Fruit fly (Drosophila melanogaster) whole organism, embryonic: ENCODE data around the gene CCHa2.
A peak's percentile ranks its signal among the peaks of the same experiment; 100 is the strongest.

Source experiments
- Ada2b ChIP-seq: fragments of 200-800 bp; sonication (Bioruptor generic); IDR thresholded peaks from 2 replicates; pipeline ENCODE4 v1.3.6; 2022; ENCODE audit warnings: missing biosample characterization, missing genetic modification characterization
- Antp ChIP-seq: fragments of 200-800 bp; sonication (Bioruptor generic); optimal IDR thresholded peaks from 3 replicates; lab custom pipeline; 2016; ENCODE audit warnings: missing biosample characterization, missing genetic modification characterization
- Atf3 ChIP-seq: fragments of 200-800 bp; sonication (Bioruptor generic); optimal IDR thresholded peaks from 3 replicates; lab custom pipeline; 2016; ENCODE audit warnings: missing biosample characterization, missing genetic modification characterization
- BEAF-32 ChIP-seq: fragments of 200-800 bp; sonication (Bioruptor generic); optimal IDR thresholded peaks from 3 replicates; lab custom pipeline; 2017; ENCODE audit warnings: missing biosample characterization, missing genetic modification characterization, mild to moderate bottlenecking, moderate library complexity, missing genetic modification reagents
- C15 ChIP-seq: fragments of 200-800 bp; sonication (Bioruptor generic); IDR thresholded peaks from 3 replicates; pipeline ENCODE4 v1.3.6; 2022; ENCODE audit warnings: missing biosample characterization, missing genetic modification characterization
- CG10565 ChIP-seq: fragments of 200-800 bp; sonication (Bioruptor generic); optimal IDR thresholded peaks from 3 replicates; lab custom pipeline; 2016; ENCODE audit warnings: missing biosample characterization, mild to moderate bottlenecking, missing genetic modification characterization
- CG11695 ChIP-seq: fragments of 200-800 bp; sonication (Bioruptor generic); IDR thresholded peaks from 3 replicates; pipeline ENCODE4 v1.3.6; 2022; ENCODE audit warnings: missing biosample characterization, missing genetic modification characterization
- CG11696 ChIP-seq: fragments of 200-800 bp; sonication (Bioruptor generic); IDR thresholded peaks from 2 replicates; pipeline ENCODE4 v1.3.6; 2022; ENCODE audit warnings: missing biosample characterization, missing genetic modification characterization
- CG11723 ChIP-seq: fragments of 200-800 bp; sonication (Bioruptor generic); optimal IDR thresholded peaks from 2 replicates; lab custom pipeline; 2017; ENCODE audit warnings: missing biosample characterization, mild to moderate bottlenecking, missing genetic modification characterization
- CG12391 ChIP-seq: fragments of 200-800 bp; sonication (Bioruptor generic); optimal IDR thresholded peaks from 3 replicates; lab custom pipeline; 2018; ENCODE audit warnings: missing biosample characterization, mild to moderate bottlenecking, missing genetic modification characterization, moderate library complexity
- CG15696 ChIP-seq: fragments of 200-800 bp; sonication (Bioruptor generic); optimal IDR thresholded peaks from 2 replicates; lab custom pipeline; 2019; ENCODE audit warnings: missing biosample characterization, mild to moderate bottlenecking, missing genetic modification characterization, moderate library complexity
- CG16813 ChIP-seq: fragments of 200-800 bp; sonication (Bioruptor generic); IDR thresholded peaks from 3 replicates; pipeline ENCODE4 v1.3.6; 2022; ENCODE audit warnings: missing biosample characterization, missing genetic modification characterization; ENCODE audit not compliant: partially characterized antibody
- CG18599 ChIP-seq: fragments of 200-800 bp; sonication (Bioruptor generic); optimal IDR thresholded peaks from 3 replicates; lab custom pipeline; 2017; ENCODE audit warnings: missing biosample characterization, missing genetic modification characterization, mild to moderate bottlenecking, moderate library complexity, missing genetic modification reagents
- CG2129 ChIP-seq: fragments of 200-800 bp; sonication (Bioruptor generic); IDR thresholded peaks from 2 replicates; pipeline ENCODE4 v1.3.6; 2022; ENCODE audit warnings: missing biosample characterization, missing genetic modification characterization; ENCODE audit not compliant: partially characterized antibody
- CG31388 ChIP-seq: fragments of 200-800 bp; sonication (Bioruptor generic); optimal IDR thresholded peaks from 2 replicates; lab custom pipeline; 2016; ENCODE audit warnings: missing biosample characterization, missing genetic modification characterization
- CG4617 ChIP-seq: fragments of 200-800 bp; sonication (Bioruptor generic); optimal IDR thresholded peaks from 3 replicates; lab custom pipeline; 2016; ENCODE audit warnings: missing biosample characterization, missing genetic modification characterization, borderline replicate concordance
- CG8765 ChIP-seq: fragments of 200-800 bp; sonication (Bioruptor generic); IDR thresholded peaks from 2 replicates; pipeline ENCODE4 v1.3.6; 2022; ENCODE audit warnings: missing biosample characterization, missing genetic modification characterization
- Camta ChIP-seq: fragments of 200-800 bp; sonication (Bioruptor generic); optimal IDR thresholded peaks from 2 replicates; lab custom pipeline; 2016; ENCODE audit warnings: missing biosample characterization, missing genetic modification characterization
- Dfd ChIP-seq, 2 experiments: fragments of >200 bp; optimal IDR thresholded peaks; 2 replicates each; lab custom pipeline; 2017; ENCODE audit warnings: missing biosample characterization in 2 of 2, missing genetic modification characterization in 2 of 2
- Doc2 ChIP-seq: fragments of 200-800 bp; sonication (Bioruptor generic); IDR thresholded peaks from 2 replicates; pipeline ENCODE4 v1.3.6; 2022; ENCODE audit warnings: missing biosample characterization, missing genetic modification characterization
- Dref ChIP-seq: fragments of 200-800 bp; sonication (Bioruptor generic); IDR thresholded peaks from 2 replicates; pipeline ENCODE4 v1.3.6; 2022; ENCODE audit warnings: missing biosample characterization, missing genetic modification characterization
- Ets65A ChIP-seq: fragments of 200-800 bp; sonication (Bioruptor generic); peaks from one replicate; lab custom pipeline; 2016; ENCODE audit warnings: missing biosample characterization, missing genetic modification characterization
- Hr51 ChIP-seq, 2 experiments: fragments of 200-800 bp; sonication (Bioruptor generic); optimal IDR thresholded peaks; 2 replicates in 1 of 2; 3 replicates in 1 of 2; lab custom pipeline; 2016 to 2018; ENCODE audit warnings: missing biosample characterization in 2 of 2, missing genetic modification characterization in 2 of 2, mild to moderate bottlenecking in 1 of 2, moderate library complexity in 1 of 2
- Hsf ChIP-seq: fragments of 200-800 bp; sonication (Bioruptor generic); optimal IDR thresholded peaks from 3 replicates; lab custom pipeline; 2016; ENCODE audit warnings: missing biosample characterization, missing genetic modification characterization
- Kr ChIP-seq: fragments of 200-800 bp; sonication (Bioruptor generic); optimal IDR thresholded peaks from 2 replicates; lab custom pipeline; 2017; ENCODE audit warnings: missing biosample characterization, mild to moderate bottlenecking, missing genetic modification characterization
- Mad ChIP-seq: fragments of 200-800 bp; sonication (Bioruptor generic); optimal IDR thresholded peaks from 2 replicates; lab custom pipeline; 2016; ENCODE audit warnings: missing biosample characterization, missing genetic modification characterization
- Mes4 ChIP-seq: fragments of 200-800 bp; sonication (Bioruptor generic); optimal IDR thresholded peaks from 2 replicates; lab custom pipeline; 2016; ENCODE audit warnings: missing biosample characterization, missing genetic modification characterization
- Xrp1 ChIP-seq: fragments of 200-800 bp; sonication (Bioruptor generic); IDR thresholded peaks from 2 replicates; pipeline ENCODE4 v1.3.6; 2022; ENCODE audit warnings: missing biosample characterization, missing genetic modification characterization
- ab ChIP-seq: fragments of 200-800 bp; sonication (Bioruptor generic); optimal IDR thresholded peaks from 2 replicates; lab custom pipeline; 2016; ENCODE audit warnings: missing biosample characterization, missing genetic modification characterization
- bab2 ChIP-seq: fragments of 200-800 bp; sonication (Bioruptor generic); optimal IDR thresholded peaks from 2 replicates; lab custom pipeline; 2016; ENCODE audit warnings: missing biosample characterization, missing genetic modification characterization
- bowl ChIP-seq: fragments of 200-800 bp; sonication (Bioruptor generic); IDR thresholded peaks from 2 replicates; pipeline ENCODE4 v1.3.6; 2022; ENCODE audit warnings: missing biosample characterization, missing genetic modification characterization
- cato ChIP-seq: fragments of 200-800 bp; sonication (Bioruptor generic); optimal IDR thresholded peaks from 2 replicates; lab custom pipeline; 2016; ENCODE audit warnings: missing biosample characterization, missing genetic modification characterization, borderline replicate concordance
- chif ChIP-seq, 2 experiments: fragments of 200-800 bp; sonication (Bioruptor generic); optimal IDR thresholded peaks; 3 replicates each; lab custom pipeline; 2016; ENCODE audit warnings: missing biosample characterization in 2 of 2, missing genetic modification characterization in 2 of 2
- crol ChIP-seq: fragments of 200-800 bp; sonication (Bioruptor generic); IDR thresholded peaks from 2 replicates; pipeline ENCODE4 v1.3.6; 2022; ENCODE audit warnings: missing biosample characterization, missing genetic modification characterization
- dan ChIP-seq: fragments of 200-800 bp; sonication (Bioruptor generic); IDR thresholded peaks from 2 replicates; pipeline ENCODE4 v1.3.6; 2022; ENCODE audit warnings: missing biosample characterization, missing genetic modification characterization
- dimm ChIP-seq: fragments of 200-800 bp; sonication (Bioruptor generic); IDR thresholded peaks from 2 replicates; pipeline ENCODE4 v1.3.6; 2022; ENCODE audit warnings: missing biosample characterization, missing genetic modification characterization
- ewg ChIP-seq: fragments of 200-800 bp; sonication (Bioruptor generic); optimal IDR thresholded peaks from 3 replicates; lab custom pipeline; 2017; ENCODE audit warnings: mild to moderate bottlenecking, missing biosample characterization, missing genetic modification reagents, missing genetic modification characterization
- gro ChIP-seq: fragments of 200-800 bp; sonication (Bioruptor generic); optimal IDR thresholded peaks from 2 replicates; lab custom pipeline; 2016; ENCODE audit warnings: missing biosample characterization, missing genetic modification characterization
- h ChIP-seq: fragments of >200 bp; optimal IDR thresholded peaks from 2 replicates; lab custom pipeline; 2017
- hkb ChIP-seq, 2 experiments: fragments of 200-800 bp in 1 of 2; fragments of >200 bp in 1 of 2; sonication (Bioruptor generic) in 1 of 2; IDR thresholded peaks in 1 of 2; optimal IDR thresholded peaks in 1 of 2; 2 replicates each; pipeline versions ENCODE4 v1.3.6 to Lab custom; 2017 to 2022; ENCODE audit warnings: missing biosample characterization in 1 of 2, missing genetic modification characterization in 1 of 2
- hth ChIP-seq: fragments of >200 bp; optimal IDR thresholded peaks from 2 replicates; lab custom pipeline; 2017; ENCODE audit warnings: inconsistent platforms
- knrl ChIP-seq: fragments of 200-800 bp; sonication (Bioruptor generic); IDR thresholded peaks from 3 replicates; pipeline ENCODE4 v1.3.6; 2022; ENCODE audit warnings: missing biosample characterization, missing genetic modification characterization; ENCODE audit not compliant: partially characterized antibody
- slp2 ChIP-seq: fragments of 200-800 bp; sonication (Bioruptor generic); optimal IDR thresholded peaks from 2 replicates; lab custom pipeline; 2016; ENCODE audit warnings: missing biosample characterization, missing genetic modification characterization
- ssp ChIP-seq: fragments of 200-800 bp; sonication (Bioruptor generic); IDR thresholded peaks from 2 replicates; pipeline ENCODE4 v1.3.6; 2022; ENCODE audit warnings: missing biosample characterization, missing genetic modification characterization
- stwl ChIP-seq: fragments of 200-800 bp; sonication (Bioruptor generic); optimal IDR thresholded peaks from 3 replicates; lab custom pipeline; 2018; ENCODE audit warnings: missing biosample characterization, mild to moderate bottlenecking, missing genetic modification characterization, moderate library complexity
- tna ChIP-seq: fragments of 200-800 bp; sonication (Bioruptor generic); IDR thresholded peaks from 2 replicates; pipeline ENCODE4 v1.3.6; 2022; ENCODE audit warnings: missing biosample characterization, missing genetic modification characterization; ENCODE audit not compliant: partially characterized antibody
- toy ChIP-seq: fragments of 200-800 bp; sonication (Bioruptor generic); IDR thresholded peaks from 2 replicates; pipeline ENCODE4 v1.3.6; 2022; ENCODE audit warnings: missing biosample characterization, missing genetic modification characterization
- vvl ChIP-seq: fragments of 200-800 bp; sonication (Bioruptor generic); IDR thresholded peaks from 2 replicates; pipeline ENCODE4 v1.3.6; 2022; ENCODE audit warnings: missing biosample characterization, missing genetic modification characterization
- wdn ChIP-seq: fragments of 200-800 bp; sonication (Bioruptor generic); IDR thresholded peaks from 2 replicates; pipeline ENCODE4 v1.3.6; 2022; ENCODE audit warnings: missing biosample characterization, missing genetic modification characterization
- zfh2 ChIP-seq: fragments of 200-800 bp; sonication (Bioruptor generic); optimal IDR thresholded peaks from 2 replicates; lab custom pipeline; 2016; ENCODE audit warnings: missing biosample characterization, missing genetic modification characterization

The CCHa2 gene

DNA sequence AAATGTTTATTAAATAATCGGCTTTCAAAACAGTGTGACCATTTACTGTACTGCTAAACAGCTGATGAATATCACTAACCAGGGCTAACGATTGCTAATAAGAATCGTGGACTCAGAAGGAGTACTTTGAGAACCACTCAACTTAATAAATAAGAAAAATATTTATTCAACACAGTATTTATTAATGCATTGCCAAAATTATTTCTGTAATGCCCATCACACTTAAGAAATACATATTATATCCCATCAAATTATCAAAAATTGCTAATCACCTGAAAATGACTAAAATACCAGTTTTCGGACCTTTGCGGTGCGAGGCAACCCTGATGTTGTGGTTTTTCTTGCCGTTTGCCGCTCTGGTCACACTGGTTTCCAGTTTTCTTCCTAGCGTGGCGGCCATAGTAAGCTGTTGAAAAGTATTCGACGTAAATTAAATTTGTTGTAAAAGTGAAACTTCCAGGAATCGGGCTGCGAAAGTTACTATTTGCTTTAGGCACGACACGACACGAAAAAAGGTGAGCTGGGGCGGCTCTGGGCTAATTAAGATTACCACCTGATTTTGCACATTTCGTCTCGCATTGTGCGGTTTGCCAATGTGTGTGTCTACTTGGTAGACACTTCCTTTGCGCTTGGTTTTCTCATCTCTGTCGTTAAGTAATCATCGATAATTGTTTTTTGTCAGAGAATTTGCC, 13.1 kb downstream of the CCHa2 start, which contains the start of the genes mRpS21 and Droj2 (continued):
- peak; percentile 43 for TF ChIP-seq CG4617 (GFP tag; lab: Kevin White, UChicago)
- TF ChIP-seq crol (GFP tag; lab: Robert Waterston, UW), result no peak
- TF ChIP-seq hkb (optimal IDR thresholded peaks at IDR 0.05; lab: Kevin White, UChicago), result peak; percentile 35
- no peak; the same call in 1 of the 2 replicates for TF ChIP-seq hkb (GFP tag; IDR thresholded peaks at IDR 0.05; lab: Robert Waterston, UW)
- TF ChIP-seq hth (lab: Kevin White, UChicago), result no peak
- no peak for TF ChIP-seq CG10565 (GFP tag; lab: Kevin White, UChicago)
- no peak for TF ChIP-seq tna (GFP tag; lab: Robert Waterston, UW)
- no peak for TF ChIP-seq CG16813
- TF ChIP-seq cato (GFP tag; lab: Kevin White, UChicago), result no peak
- peak; percentile 26 for TF ChIP-seq Antp (GFP tag; lab: Kevin White, UChicago)
- peak; percentile 55; the same call in 2 of the 3 replicates for TF ChIP-seq knrl (GFP tag; lab: Robert Waterston, UW)
- TF ChIP-seq Mad, result peak; percentile 29
- TF ChIP-seq Mes4 (GFP tag; lab: Kevin White, UChicago), result no peak
- TF ChIP-seq CG11723, result no peak
- peak; percentile 93 for TF ChIP-seq Ets65A (GFP tag; lab: Kevin White, UChicago)
- peak; percentile 84 for TF ChIP-seq stwl (tag; lab: Kevin White, UChicago)
- TF ChIP-seq CG18599 (GFP tag; lab: Kevin White, UChicago), result no peak
- TF ChIP-seq zfh2 (GFP tag; lab: Kevin White, UChicago), result peak; percentile 62
- no peak for TF ChIP-seq toy (GFP tag; lab: Robert Waterston, UW)
- peak; percentile 65 for TF ChIP-seq BEAF-32 (GFP tag; lab: Kevin White, UChicago)
- no peak for TF ChIP-seq Dfd (GFP tag; optimal IDR thresholded peaks at IDR 0.05; lab: Kevin White, UChicago)
- TF ChIP-seq CG2129, result no peak
- TF ChIP-seq gro, result no peak
- TF ChIP-seq Atf3 (GFP tag; lab: Kevin White, UChicago), result no peak
- TF ChIP-seq CG11696 (GFP tag; lab: Robert Waterston, UW), result peak; percentile 55; the same call in 1 of the 2 replicates
- TF ChIP-seq chif (GFP tag; optimal IDR thresholded peaks at IDR 0.05; lab: Kevin White, UChicago), result peak in 1 of 2 experiments; percentile 24
- TF ChIP-seq vvl, result no peak; the same call in 1 of the 2 replicates
- TF ChIP-seq dimm, result no peak
- peak; percentile 42 to 51 for TF ChIP-seq Hr51 (GFP tag; optimal IDR thresholded peaks at IDR 0.05; lab: Kevin White, UChicago)
- TF ChIP-seq dan, result no peak
- no peak for TF ChIP-seq Doc2 (GFP tag; lab: Robert Waterston, UW)
- TF ChIP-seq CG11695 (GFP tag; lab: Robert Waterston, UW), result no peak
- no peak for TF ChIP-seq Ada2b (GFP tag; lab: Robert Waterston, UW)
- TF ChIP-seq bowl (GFP tag; lab: Robert Waterston, UW), result no peak
- TF ChIP-seq Kr (GFP tag; lab: Kevin White, UChicago), result no peak
- TF ChIP-seq CG15696 (tag; lab: Kevin White, UChicago), result peak; percentile 57
- peak; percentile 25 for TF ChIP-seq ab (GFP tag; lab: Kevin White, UChicago)
- TF ChIP-seq Xrp1, result no peak
- TF ChIP-seq wdn (GFP tag; lab: Robert Waterston, UW), result no peak
- TF ChIP-seq Dref (GFP tag; lab: Robert Waterston, UW), result 0 out of 2 replicates have a peak, but pooled peaks have one; percentile 28
- no peak for TF ChIP-seq ssp (GFP tag; lab: Robert Waterston, UW)
- TF ChIP-seq Camta (GFP tag; lab: Kevin White, UChicago), result peak; percentile 7
- no peak for TF ChIP-seq C15 (GFP tag; lab: Robert Waterston, UW)
- no peak for TF ChIP-seq CG31388 (GFP tag; lab: Kevin White, UChicago)
- TF ChIP-seq h (lab: Kevin White, UChicago), result no peak
- no peak for TF ChIP-seq bab2 (GFP tag; lab: Kevin White, UChicago)
- peak; percentile 34 for TF ChIP-seq Hsf
- TF ChIP-seq CG8765 (GFP tag; lab: Robert Waterston, UW), result no peak
- peak; percentile 71 for TF ChIP-seq CG12391 (tag; lab: Kevin White, UChicago)
- peak; percentile 26 for TF ChIP-seq slp2 (GFP tag; lab: Kevin White, UChicago)
- peak; percentile 26 for TF ChIP-seq ewg
